Fruit fly (Drosophila melanogaster) whole organism, embryonic: Measurements from ENCODE around the gene CG7878.

ENCODE experiments used
- CG10209 ChIP-seq: fragments of 200-800 bp; sonication (Bioruptor generic); optimal IDR thresholded peaks from 3 replicates; lab custom pipeline; 2017; ENCODE audit warnings: missing biosample characterization, mild to moderate bottlenecking, missing genetic modification characterization, missing genetic modification reagents
- CG10274 ChIP-seq: fragments of 200-800 bp; sonication (Bioruptor generic); optimal IDR thresholded peaks from 3 replicates; lab custom pipeline; 2017; ENCODE audit warnings: missing biosample characterization, mild to moderate bottlenecking, missing genetic modification characterization
- CG12104 ChIP-seq: fragments of 200-800 bp; sonication (Bioruptor generic); optimal IDR thresholded peaks from 3 replicates; lab custom pipeline; 2016; ENCODE audit warnings: missing biosample characterization, missing genetic modification characterization
- CG12659 ChIP-seq: fragments of 200-800 bp; sonication (Bioruptor generic); optimal IDR thresholded peaks from 3 replicates; lab custom pipeline; 2017; ENCODE audit warnings: mild to moderate bottlenecking, missing biosample characterization, missing genetic modification reagents, missing genetic modification characterization
- CG12942 ChIP-seq: fragments of 200-800 bp; sonication (Bioruptor generic); optimal IDR thresholded peaks from 3 replicates; lab custom pipeline; 2016; ENCODE audit warnings: missing biosample characterization, missing genetic modification characterization
- CG33557 ChIP-seq: fragments of 200-800 bp; sonication (Bioruptor generic); optimal IDR thresholded peaks from 2 replicates; lab custom pipeline; 2019; ENCODE audit warnings: missing biosample characterization, mild to moderate bottlenecking, missing genetic modification characterization, moderate library complexity
- CG3726 ChIP-seq: fragments of 200-800 bp; sonication (Bioruptor generic); IDR thresholded peaks from 3 replicates; pipeline ENCODE4, ENCODE4 v1.3.6; 2022; ENCODE audit warnings: missing biosample characterization, missing genetic modification characterization
- CG7372 ChIP-seq: fragments of 200-800 bp; sonication (Bioruptor generic); IDR thresholded peaks from 2 replicates; pipeline ENCODE4 v1.3.6; 2022; ENCODE audit warnings: missing biosample characterization, missing genetic modification characterization
- MTF-1 ChIP-seq: fragments of 200-800 bp; sonication (Bioruptor generic); optimal IDR thresholded peaks from 2 replicates; lab custom pipeline; 2018; ENCODE audit warnings: missing biosample characterization, mild to moderate bottlenecking, missing genetic modification characterization, borderline replicate concordance
- al ChIP-seq: fragments of 200-800 bp; sonication (Bioruptor generic); IDR thresholded peaks from 2 replicates; pipeline ENCODE4 v1.3.6; 2022; ENCODE audit warnings: missing biosample characterization, missing genetic modification characterization
- otp ChIP-seq: fragments of 200-800 bp; sonication (Bioruptor generic); IDR thresholded peaks from 3 replicates; pipeline ENCODE4, ENCODE4 v1.3.6; 2022; ENCODE audit warnings: missing biosample characterization, missing genetic modification characterization

DNA sequence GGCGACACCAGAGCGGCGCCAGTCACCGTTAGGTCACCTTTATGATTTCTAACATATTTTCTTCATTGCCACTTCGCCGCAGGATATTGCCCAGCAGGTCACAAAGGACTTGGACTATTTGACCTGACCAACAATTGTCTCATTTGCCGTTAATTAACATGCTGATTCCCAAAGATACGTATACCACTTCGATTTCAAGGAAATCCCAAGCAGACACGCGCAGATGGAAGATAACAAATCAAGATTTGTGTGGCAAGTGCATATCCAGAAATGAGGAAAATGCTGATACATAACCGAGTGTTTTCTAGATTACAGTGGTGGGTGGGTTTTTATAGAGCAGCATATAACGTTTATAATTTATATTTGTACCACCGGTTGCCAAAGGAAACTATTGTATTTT lies 28.6 kb downstream of the CG7878 start:
- TF ChIP-seq al (GFP tag; lab: Robert Waterston, UW) (no peak), CG7372 (GFP tag; lab: Robert Waterston, UW) (no peak), CG10209 (GFP tag; lab: Kevin White, UChicago) (no peak), MTF-1 (GFP tag; lab: Kevin White, UChicago) (no peak), CG12104 (GFP tag; lab: Kevin White, UChicago) (no peak), CG12942 (GFP tag; lab: Kevin White, UChicago) (no peak), CG10274 (no peak), CG12659 (GFP tag; lab: Kevin White, UChicago) (no peak), CG33557 (GFP tag; lab: Kevin White, UChicago) (no peak), CG3726 (GFP tag; lab: Robert Waterston, UW) (no peak), otp (GFP tag; lab: Robert Waterston, UW) (no peak)
